Fruit fly (Drosophila melanogaster): ENCODE measurements around the gene CG3119.

DNA sequence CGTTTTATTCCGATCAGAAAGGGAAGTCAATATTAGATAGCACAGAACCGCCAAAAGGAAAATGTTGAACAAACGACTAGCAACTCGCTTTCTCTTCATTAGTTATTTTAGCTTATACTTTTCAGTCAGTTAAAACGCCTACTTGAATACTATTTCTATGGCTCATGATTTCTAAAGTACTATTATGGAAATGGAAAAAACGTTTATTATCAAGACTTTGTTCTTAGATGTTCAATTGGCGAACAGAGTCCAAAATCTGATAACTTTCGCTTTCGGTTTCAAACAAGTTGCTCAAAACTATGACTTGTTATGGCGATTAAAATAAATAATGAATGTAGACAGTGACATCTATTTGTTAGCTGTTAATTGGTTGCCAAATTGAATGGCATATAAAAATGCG lies 12.2 kb downstream of the CG3119 start, which contains the start of gene CG3123:
- TF ChIP-seq Dfd (GFP tag; optimal IDR thresholded peaks at IDR 0.05) (no peak), Hnf4 (GFP tag; optimal IDR thresholded peaks at IDR 0.05) (no peak), usp (GFP tag; optimal IDR thresholded peaks at IDR 0.05) (no peak), lola (GFP tag; optimal IDR thresholded peaks at IDR 0.05) (no peak), br (GFP tag; optimal IDR thresholded peaks at IDR 0.05) (no peak), Rel (GFP tag; optimal IDR thresholded peaks at IDR 0.05) (no peak), Rel (tag; optimal IDR thresholded peaks at IDR 0.05) (no peak), Abd-B (GFP tag; optimal IDR thresholded peaks at IDR 0.05) (no peak), HLH106 (tag; optimal IDR thresholded peaks at IDR 0.05) (no peak), foxo (GFP tag; optimal IDR thresholded peaks at IDR 0.05) (no peak)

All from whole organism, wandering third instar larva.